Worm (Caenorhabditis elegans): Measurements from ENCODE around the gene srh-271.

- TF ChIP-seq ztf-11 (tag; optimal IDR thresholded peaks at IDR 0.05): no peak
- no peak for TF ChIP-seq nhr-237 (tag; optimal IDR thresholded peaks at IDR 0.05)
- TF ChIP-seq mep-1 (tag; optimal IDR thresholded peaks at IDR 0.05): no peak
- no peak for TF ChIP-seq sem-2 (GFP tag; optimal IDR thresholded peaks at IDR 0.05)
- TF ChIP-seq pha-4 (tag; optimal IDR thresholded peaks at IDR 0.05): no peak
- no peak for TF ChIP-seq nhr-76 (tag; optimal IDR thresholded peaks at IDR 0.05)
- no peak for TF ChIP-seq mls-2 (tag; optimal IDR thresholded peaks at IDR 0.05)
- TF ChIP-seq sptf-1 (tag; optimal IDR thresholded peaks at IDR 0.05): no peak
- no peak for TF ChIP-seq snpc-4 (tag; optimal IDR thresholded peaks at IDR 0.05)
- TF ChIP-seq nhr-12 (tag; optimal IDR thresholded peaks at IDR 0.05): no peak
- TF ChIP-seq lin-13 (tag; optimal IDR thresholded peaks at IDR 0.05): no peak
- TF ChIP-seq unc-62 (GFP tag; optimal IDR thresholded peaks at IDR 0.05): no peak
These were observed 29.6 kb downstream of the srh-271 start, which contains the start of gene irg-3 for ce11 chrV:2592173-2592676.

All from whole organism, mixed stage, embryonic.